Fruit fly (Drosophila melanogaster) whole organism, wandering third instar larva: ENCODE results near the gene CG31533.

Experiments
- Hr83 ChIP-seq: fragments of 200-300 bp; sonication (Bioruptor generic); optimal IDR thresholded peaks from 2 replicates; lab custom pipeline; 2016; ENCODE audit warnings: missing biosample characterization, mild to moderate bottlenecking, missing genetic modification characterization, moderate library complexity; ENCODE audit not compliant: poor library complexity, severe bottlenecking
- Mio ChIP-seq: sonication (Bioruptor generic); optimal IDR thresholded peaks from 2 replicates; lab custom pipeline; 2016; ENCODE audit warnings: missing biosample characterization, missing genetic modification characterization
- foxo ChIP-seq, 2 experiments: fragments of 200-800 bp; sonication (Bioruptor generic); optimal IDR thresholded peaks; 2 replicates in 1 of 2; 3 replicates in 1 of 2; lab custom pipeline; 2016 to 2017; ENCODE audit warnings: missing biosample characterization in 2 of 2, missing genetic modification characterization in 2 of 2
- pan ChIP-seq: fragments of >200 bp; optimal IDR thresholded peaks from 2 replicates; lab custom pipeline; 2017
- sv ChIP-seq: fragments of 200-800 bp; sonication (Bioruptor generic); optimal IDR thresholded peaks from 3 replicates; lab custom pipeline; 2016; ENCODE audit warnings: missing biosample characterization, missing genetic modification characterization
- usp ChIP-seq: fragments of >200 bp; optimal IDR thresholded peaks from 2 replicates; lab custom pipeline; 2017; ENCODE audit warnings: missing biosample characterization, missing genetic modification characterization

DNA sequence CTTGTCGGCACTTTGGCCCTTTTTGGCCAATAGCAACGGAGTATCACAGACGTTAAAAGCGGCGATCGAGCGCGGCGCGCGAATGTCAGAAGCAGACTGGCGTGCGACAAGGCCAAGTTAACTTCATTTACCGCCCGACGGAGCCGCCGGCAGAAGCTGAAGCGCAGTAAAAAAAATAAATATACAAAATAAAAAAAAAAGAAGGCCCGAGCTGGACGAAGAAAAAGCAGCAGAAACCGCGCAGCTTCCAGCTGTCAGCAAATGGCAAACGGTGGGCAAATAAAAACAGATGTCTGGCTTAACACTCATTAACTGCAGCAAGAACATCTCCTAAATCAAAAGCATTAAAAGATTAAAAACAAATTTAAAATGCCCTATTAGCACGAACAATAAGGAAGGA, 25.3 kb downstream of the CG31533 start, which contains the start of gene CG14356:
- TF ChIP-seq usp (GFP tag; lab: Kevin White, UChicago) (no peak), pan (lab: Kevin White, UChicago) (no peak), sv (GFP tag; lab: Kevin White, UChicago) (no peak), Mio (GFP tag; lab: Kevin White, UChicago) (no peak), foxo (GFP tag; optimal IDR thresholded peaks at IDR 0.05; lab: Kevin White, UChicago) (no peak), Hr83 (no peak)
